Fruit fly (Drosophila melanogaster): Measurements from ENCODE around the gene Zcchc7.

The Zcchc7 gene

DNA sequence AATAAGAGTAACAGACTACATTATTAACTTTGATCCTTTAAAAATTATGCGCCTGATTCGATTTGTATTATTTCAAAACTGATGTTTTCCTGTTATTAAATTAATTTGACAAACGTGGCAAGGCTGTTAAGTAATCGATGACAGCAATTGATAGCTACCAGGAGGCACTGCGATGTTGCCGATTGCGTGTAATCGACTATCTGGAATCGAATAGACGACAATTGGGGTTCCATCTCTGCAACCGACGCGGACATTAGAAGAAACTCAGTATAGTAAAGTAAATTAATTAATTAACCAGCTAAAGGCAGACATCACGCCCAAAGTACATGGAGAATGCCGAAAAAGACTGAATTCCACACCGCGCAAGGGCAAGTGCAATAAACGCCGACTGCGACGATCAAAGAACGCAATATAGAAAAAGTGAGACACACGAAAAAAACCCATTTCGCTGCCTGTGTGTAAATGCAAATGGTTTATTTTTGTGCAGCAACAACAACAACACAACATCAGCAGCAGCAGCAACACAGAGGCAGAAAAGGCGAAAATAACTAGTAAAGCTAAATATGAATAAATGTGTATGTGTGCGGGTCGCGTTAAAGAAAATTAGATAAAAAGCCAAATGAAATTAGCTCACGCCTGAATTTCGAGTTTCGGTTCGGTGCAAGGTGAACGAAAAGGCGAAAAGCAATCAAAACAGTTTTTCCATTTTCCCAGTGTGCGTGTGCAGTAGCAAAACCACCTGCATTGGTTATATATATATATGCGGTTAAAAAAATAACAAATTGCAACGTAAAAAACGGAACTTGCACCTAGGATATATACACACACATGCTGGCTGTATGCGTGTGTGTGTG is 8.6 kb downstream of the Zcchc7 start, which contains the start of gene sina (continued):
- no peak for TF ChIP-seq CG7372 (GFP tag; IDR thresholded peaks at IDR 0.05)
- TF ChIP-seq CG30431 (GFP tag; optimal IDR thresholded peaks at IDR 0.05), result no peak
- TF ChIP-seq esg (GFP tag; conservative IDR thresholded peaks at IDR 0.05), result no peak
- TF ChIP-seq CG11247 (GFP tag; IDR thresholded peaks at IDR 0.05), result no peak
- TF ChIP-seq CG9876 (GFP tag; optimal IDR thresholded peaks at IDR 0.05), result no peak
- peak; percentile 61 for TF ChIP-seq Neu2 (GFP tag; optimal IDR thresholded peaks at IDR 0.05; ENCODE audit: borderline replicate concordance)
- no peak for TF ChIP-seq CG14441 (GFP tag; IDR thresholded peaks at IDR 0.05)
- TF ChIP-seq pzg (GFP tag; optimal IDR thresholded peaks at IDR 0.05), result peak; percentile 92
- TF ChIP-seq CG4730 (GFP tag; IDR thresholded peaks at IDR 0.05), result no peak
- no peak for TF ChIP-seq HLH3B (GFP tag; IDR thresholded peaks at IDR 0.05)
- TF ChIP-seq ash1 (GFP tag; optimal IDR thresholded peaks at IDR 0.05), result no peak
- peak; percentile 7 for TF ChIP-seq PHDP (tag; optimal IDR thresholded peaks at IDR 0.05)
- TF ChIP-seq psq (GFP tag; optimal IDR thresholded peaks at IDR 0.05), result no peak
- no peak for TF ChIP-seq NC2α (GFP tag; optimal IDR thresholded peaks at IDR 0.05)
- peak; percentile 83 for TF ChIP-seq CG16813 (GFP tag; IDR thresholded peaks at IDR 0.05; ENCODE audit: partially characterized antibody)
- peak; percentile 8; the same call in 1 of the 2 replicates for TF ChIP-seq slbo (GFP tag; IDR thresholded peaks at IDR 0.05)
- TF ChIP-seq CG2199 (GFP tag; IDR thresholded peaks at IDR 0.05), result 0 out of 3 replicates have a peak, but pooled peaks have one; percentile 31
- TF ChIP-seq CG10462 (GFP tag; optimal IDR thresholded peaks at IDR 0.05), result no peak
- TF ChIP-seq NC2β (GFP tag; optimal IDR thresholded peaks at IDR 0.05), result no peak
- TF ChIP-seq CG12391 (tag; optimal IDR thresholded peaks at IDR 0.05), result peak; percentile 63
- peak; percentile 18 for TF ChIP-seq CG15696 (tag; optimal IDR thresholded peaks at IDR 0.05)
- TF ChIP-seq Doc2 (GFP tag; IDR thresholded peaks at IDR 0.05), result no peak
- TF ChIP-seq CG31388 (GFP tag; optimal IDR thresholded peaks at IDR 0.05), result no peak
- TF ChIP-seq CG7928 (GFP tag; optimal IDR thresholded peaks at IDR 0.05), result no peak
- no peak for TF ChIP-seq CG4282 (GFP tag; optimal IDR thresholded peaks at IDR 0.05)
- no peak for TF ChIP-seq CG8765 (GFP tag; IDR thresholded peaks at IDR 0.05)
- no peak for TF ChIP-seq CG10321 (GFP tag; IDR thresholded peaks at IDR 0.05)
- peak; percentile 61 for TF ChIP-seq Lhr (GFP tag; optimal IDR thresholded peaks at IDR 0.05)
- peak; percentile 34 for TF ChIP-seq sug (tag; optimal IDR thresholded peaks at IDR 0.05)
- TF ChIP-seq CG4360 (GFP tag; IDR thresholded peaks at IDR 0.05), result peak; percentile 86
- no peak for TF ChIP-seq Six4 (GFP tag; optimal IDR thresholded peaks at IDR 0.05)
- no peak for TF ChIP-seq CG32772 (GFP tag; IDR thresholded peaks at IDR 0.05)
- no peak for TF ChIP-seq CG14014 (GFP tag; IDR thresholded peaks at IDR 0.05)
- peak; percentile 79 for TF ChIP-seq sens (GFP tag)
- peak; percentile 86 for TF ChIP-seq trem (tag; optimal IDR thresholded peaks at IDR 0.05)
- TF ChIP-seq ttk (GFP tag; IDR thresholded peaks at IDR 0.05), result no peak
- TF ChIP-seq CkIIα-i1 (GFP tag; IDR thresholded peaks at IDR 0.05), result no peak
- TF ChIP-seq CG9437 (GFP tag; optimal IDR thresholded peaks at IDR 0.05), result no peak
- TF ChIP-seq Rx (GFP tag; IDR thresholded peaks at IDR 0.05), result no peak
- no peak for TF ChIP-seq cwo (GFP tag; optimal IDR thresholded peaks at IDR 0.05)
- no peak for TF ChIP-seq pnt (GFP tag; optimal IDR thresholded peaks at IDR 0.05)
- no peak for TF ChIP-seq Atf3 (GFP tag; optimal IDR thresholded peaks at IDR 0.05)
- no peak for TF ChIP-seq CG10654 (GFP tag; optimal IDR thresholded peaks at IDR 0.05)
- TF ChIP-seq CG2120 (GFP tag; optimal IDR thresholded peaks at IDR 0.05), result peak; percentile 35
- no peak for TF ChIP-seq tll (GFP tag; optimal IDR thresholded peaks at IDR 0.05)
- no peak for TF ChIP-seq ems (GFP tag; optimal IDR thresholded peaks at IDR 0.05)
- peak; percentile 84 for TF ChIP-seq E2f2 (GFP tag; IDR thresholded peaks at IDR 0.05)
- TF ChIP-seq CG7987 (GFP tag; optimal IDR thresholded peaks at IDR 0.05), result peak; percentile 26
- no peak for TF ChIP-seq Deaf1 (tag; optimal IDR thresholded peaks at IDR 0.05)
- no peak for TF ChIP-seq CG8359 (GFP tag; optimal IDR thresholded peaks at IDR 0.05; ENCODE audit: borderline replicate concordance)

All from whole organism, embryonic.